Worm (Caenorhabditis elegans) whole organism, L4 larva: Measurements from ENCODE around the gene T26H5.14.

Source experiments
- R02D3.7 ChIP-seq: fragments of 150-350 bp; sonication (generic microtip); optimal IDR thresholded peaks from 3 replicates; lab custom pipeline; 2014; ENCODE audit warnings: missing biosample characterization, missing genetic modification characterization
- Y105C5A.15 ChIP-seq: fragments of 200-800 bp; sonication (Bioruptor generic); IDR thresholded peaks from 2 replicates; pipeline ENCODE4 v1.3.6; 2022; ENCODE audit warnings: missing genetic modification characterization, missing compliant biosample characterization
- aly-2 ChIP-seq: sonication (generic microtip); optimal IDR thresholded peaks from 2 replicates; lab custom pipeline; 2018; ENCODE audit warnings: missing biosample characterization, missing genetic modification characterization
- ama-1 ChIP-seq: fragments of 150-350 bp; optimal IDR thresholded peaks from 2 replicates; lab custom pipeline; 2014; ENCODE audit warnings: inconsistent platforms, mixed read lengths
- ceh-62 ChIP-seq: sonication (generic microtip); optimal IDR thresholded peaks from 2 replicates; lab custom pipeline; 2017; ENCODE audit warnings: missing biosample characterization, missing genetic modification characterization
- daf-16 ChIP-seq, 3 experiments: sonication (generic microtip); optimal IDR thresholded peaks; 2 replicates each; lab custom pipeline; 2016 to 2017; ENCODE audit warnings: missing genetic modification characterization in 3 of 3, missing genetic modification reagents in 3 of 3, mild to moderate bottlenecking in 2 of 3, missing compliant biosample characterization in 2 of 3, missing biosample characterization in 1 of 3, moderate library complexity in 1 of 3
- daf-8 ChIP-seq: fragments of 200-800 bp; sonication (Bioruptor generic); IDR thresholded peaks from 2 replicates; pipeline ENCODE4 v1.3.6; 2022; ENCODE audit warnings: missing genetic modification characterization, missing compliant biosample characterization
- dmd-6 ChIP-seq: fragments of 200-800 bp; sonication (Bioruptor generic); IDR thresholded peaks from 2 replicates; pipeline ENCODE4 v1.3.6; 2022; ENCODE audit warnings: missing genetic modification reagents, missing genetic modification characterization, missing compliant biosample characterization
- dpl-1 ChIP-seq: fragments of 150-350 bp; optimal IDR thresholded peaks from 2 replicates; lab custom pipeline; 2014; ENCODE audit warnings: missing biosample characterization, missing genetic modification reagents, missing genetic modification characterization
- dve-1 ChIP-seq: sonication (generic microtip); optimal IDR thresholded peaks from 2 replicates; lab custom pipeline; 2017; ENCODE audit warnings: antibody characterized with exemption, mild to moderate bottlenecking, missing genetic modification characterization, missing compliant biosample characterization; ENCODE audit not compliant: insufficient read depth
- fkh-10 ChIP-seq: fragments of 150-350 bp; optimal IDR thresholded peaks from 2 replicates; lab custom pipeline; 2014; ENCODE audit warnings: missing biosample characterization, missing genetic modification reagents, missing genetic modification characterization
- hlh-11 ChIP-seq: fragments of 200-800 bp; sonication (Bioruptor generic); optimal IDR thresholded peaks from 2 replicates; lab custom pipeline; 2018; ENCODE audit warnings: mild to moderate bottlenecking, missing genetic modification characterization, missing compliant biosample characterization
- mes-2 ChIP-seq: sonication (generic microtip); optimal IDR thresholded peaks from 2 replicates; lab custom pipeline; 2016; ENCODE audit warnings: missing genotype, mild to moderate bottlenecking, missing genetic modification characterization, missing compliant biosample characterization; ENCODE audit not compliant: poor library complexity, severe bottlenecking
- nhr-102 ChIP-seq: sonication (generic microtip); optimal IDR thresholded peaks from 2 replicates; lab custom pipeline; 2016; ENCODE audit warnings: mild to moderate bottlenecking, missing genetic modification characterization, moderate library complexity, missing compliant biosample characterization
- nhr-111 ChIP-seq: fragments of 200-800 bp; sonication (Bioruptor generic); optimal IDR thresholded peaks from 2 replicates; lab custom pipeline; 2018; ENCODE audit warnings: mild to moderate bottlenecking, missing genetic modification characterization, missing compliant biosample characterization
- nhr-25 ChIP-seq: sonication (generic microtip); optimal IDR thresholded peaks from 2 replicates; lab custom pipeline; 2017; ENCODE audit warnings: missing genetic modification characterization, mild to moderate bottlenecking, missing compliant biosample characterization, antibody characterized with exemption, moderate library complexity, borderline replicate concordance; ENCODE audit not compliant: insufficient read depth
- nhr-42 ChIP-seq: fragments of 200-800 bp; sonication (Bioruptor generic); IDR thresholded peaks from 2 replicates; pipeline ENCODE4 v1.3.6; 2022; ENCODE audit warnings: missing genetic modification characterization, missing compliant biosample characterization
- set-16 ChIP-seq: fragments of 200-800 bp; sonication (Bioruptor generic); IDR thresholded peaks from 2 replicates; pipeline ENCODE4 v1.3.6; 2022; ENCODE audit warnings: missing genetic modification reagents, missing genetic modification characterization, missing compliant biosample characterization
- zfp-3 ChIP-seq: fragments of 200-800 bp; sonication (Bioruptor generic); conservative IDR thresholded peaks from 2 replicates; pipeline ENCODE4 v1.3.6; 2022; ENCODE audit warnings: missing genetic modification reagents, missing genetic modification characterization, missing compliant biosample characterization

T26H5.14 gene

ce11 chrV:15499099-15499498 is 50.1 kb downstream of the T26H5.14 start:
- peak; percentile 50 for TF ChIP-seq dve-1 (tag; lab: Kevin White, UChicago)
- TF ChIP-seq nhr-25 (tag; lab: Kevin White, UChicago) = no peak
- TF ChIP-seq zfp-3 = no peak
- no peak for TF ChIP-seq ama-1 (lab: Kevin White, UChicago)
- no peak for TF ChIP-seq daf-16 (GFP tag; optimal IDR thresholded peaks at IDR 0.05; lab: Kevin White, UChicago)
- peak; percentile 51 for TF ChIP-seq daf-16 (tag; optimal IDR thresholded peaks at IDR 0.05; lab: Kevin White, UChicago)
- no peak for TF ChIP-seq dpl-1 (GFP tag; lab: Kevin White, UChicago)
- no peak for TF ChIP-seq dmd-6
- no peak for TF ChIP-seq nhr-102
- TF ChIP-seq nhr-111 = no peak
- TF ChIP-seq Y105C5A.15 (GFP tag; lab: Robert Waterston, UW) = no peak
- TF ChIP-seq hlh-11 (tag; lab: Kevin White, UChicago) = peak; percentile 24
- TF ChIP-seq ceh-62 = no peak
- TF ChIP-seq fkh-10 (GFP tag; lab: Kevin White, UChicago) = no peak
- TF ChIP-seq R02D3.7 = no peak
- TF ChIP-seq aly-2 (tag; lab: Kevin White, UChicago) = no peak
- no peak for TF ChIP-seq set-16 (GFP tag; lab: Robert Waterston, UW)
- TF ChIP-seq nhr-42 (GFP tag; lab: Robert Waterston, UW) = no peak
- peak; percentile 1 for TF ChIP-seq mes-2
- no peak for TF ChIP-seq daf-8
